Fruit fly (Drosophila melanogaster): ENCODE results near the gene eIF3e.

Gene eIF3e

dm6 chr3L:16779704-16780173 lies 7.0 kb downstream of the eIF3e start, which contains the start of the genes mus302 and CG9705 (continued):
- TF ChIP-seq E2f2 (GFP tag; IDR thresholded peaks at IDR 0.05) (peak; percentile 57; the same call in 1 of the 2 replicates), trem (tag; optimal IDR thresholded peaks at IDR 0.05) (peak; percentile 72), CG11085 (GFP tag; IDR thresholded peaks at IDR 0.05) (no peak), yki (optimal IDR thresholded peaks at IDR 0.05) (no peak), CG4820 (GFP tag; optimal IDR thresholded peaks at IDR 0.05) (peak; percentile 8), CG34422 (GFP tag; IDR thresholded peaks at IDR 0.05) (no peak), CG10274 (GFP tag; optimal IDR thresholded peaks at IDR 0.05) (no peak), Dbx (GFP tag; IDR thresholded peaks at IDR 0.05) (0 out of 3 replicates have a peak, but pooled peaks have one; percentile 23), CG12236 (GFP tag; optimal IDR thresholded peaks at IDR 0.05) (no peak), fd64A (GFP tag; optimal IDR thresholded peaks at IDR 0.05) (no peak), ara (GFP tag; IDR thresholded peaks at IDR 0.05) (peak; percentile 21; the same call in 1 of the 2 replicates), dan (GFP tag; IDR thresholded peaks at IDR 0.05) (no peak), ken (GFP tag; IDR thresholded peaks at IDR 0.05) (0 out of 3 replicates have a peak, but pooled peaks have one; percentile 19), CG16815 (GFP tag; optimal IDR thresholded peaks at IDR 0.05) (peak; percentile 49), chinmo (GFP tag; IDR thresholded peaks at IDR 0.05; ENCODE audit: partially characterized antibody) (no peak), CG2889 (GFP tag; IDR thresholded peaks at IDR 0.05) (0 out of 3 replicates have a peak, but pooled peaks have one; percentile 25), CG6813 (GFP tag; optimal IDR thresholded peaks at IDR 0.05) (no peak), CG17912 (GFP tag; optimal IDR thresholded peaks at IDR 0.05) (no peak), Six4 (GFP tag; optimal IDR thresholded peaks at IDR 0.05) (peak; percentile 27), CG3407 (GFP tag; optimal IDR thresholded peaks at IDR 0.05) (no peak), CG10321 (GFP tag; IDR thresholded peaks at IDR 0.05) (no peak), dpn (GFP tag; optimal IDR thresholded peaks at IDR 0.05) (peak; percentile 8 to 56), Dek (tag; optimal IDR thresholded peaks at IDR 0.05) (peak; percentile 50), CG17802 (tag; optimal IDR thresholded peaks at IDR 0.05) (peak; percentile 33), CG31365 (tag; optimal IDR thresholded peaks at IDR 0.05) (no peak), D19B (GFP tag; optimal IDR thresholded peaks at IDR 0.05) (no peak), grau (tag; optimal IDR thresholded peaks at IDR 0.05) (peak; percentile 64), CG8359 (GFP tag; optimal IDR thresholded peaks at IDR 0.05; ENCODE audit: borderline replicate concordance) (no peak), Tbp (GFP tag; optimal IDR thresholded peaks at IDR 0.05) (peak; percentile 2), gem (tag; optimal IDR thresholded peaks at IDR 0.05) (peak; percentile 79), CG2116 (GFP tag; optimal IDR thresholded peaks at IDR 0.05) (peak; percentile 48), CG13624 (GFP tag; optimal IDR thresholded peaks at IDR 0.05) (no peak), CG5245 (GFP tag; optimal IDR thresholded peaks at IDR 0.05) (no peak), trh (GFP tag; optimal IDR thresholded peaks at IDR 0.05) (peak; percentile 31), CG6654 (GFP tag; optimal IDR thresholded peaks at IDR 0.05) (no peak), CG17612 (GFP tag; IDR thresholded peaks at IDR 0.05) (no peak), CG5180 (GFP tag; optimal IDR thresholded peaks at IDR 0.05) (no peak), nerfin-2 (GFP tag; IDR thresholded peaks at IDR 0.05; ENCODE audit: partially characterized antibody) (no peak), al (GFP tag; IDR thresholded peaks at IDR 0.05) (peak; percentile 39; the same call in 1 of the 2 replicates), CG10654 (GFP tag; optimal IDR thresholded peaks at IDR 0.05) (no peak), luna (GFP tag; optimal IDR thresholded peaks at IDR 0.05) (no peak), abd-A (tag; optimal IDR thresholded peaks at IDR 0.05) (no peak), sug (tag; optimal IDR thresholded peaks at IDR 0.05) (peak; percentile 54), Dad (GFP tag; optimal IDR thresholded peaks at IDR 0.05) (no peak), CG30403 (GFP tag; optimal IDR thresholded peaks at IDR 0.05) (peak; percentile 81), br (optimal IDR thresholded peaks at IDR 0.05) (no peak), CG4617 (GFP tag; optimal IDR thresholded peaks at IDR 0.05; ENCODE audit: borderline replicate concordance) (peak; percentile 53), Fer2 (tag; optimal IDR thresholded peaks at IDR 0.05) (peak; percentile 38), CG9797 (GFP tag; optimal IDR thresholded peaks at IDR 0.05) (peak; percentile 60), Adf1 (GFP tag; IDR thresholded peaks at IDR 0.05) (no peak), Dfd (GFP tag; optimal IDR thresholded peaks at IDR 0.05) (no peak), CG3995 (GFP tag; optimal IDR thresholded peaks at IDR 0.05) (peak; percentile 33)
